Fruit fly (Drosophila melanogaster) whole organism, adult: Measurements from ENCODE around the gene CG42729.

ENCODE experiments used
- CG11617 ChIP-seq: fragments of 200-800 bp; sonication (Bioruptor generic); optimal IDR thresholded peaks from 2 replicates; lab custom pipeline; 2017; ENCODE audit warnings: mild to moderate bottlenecking, missing biosample characterization, missing genetic modification reagents, missing genetic modification characterization
- CG12768 ChIP-seq: fragments of 200-800 bp; sonication (Bioruptor generic); optimal IDR thresholded peaks from 2 replicates; lab custom pipeline; 2017; ENCODE audit warnings: missing biosample characterization, missing genetic modification characterization, mild to moderate bottlenecking, moderate library complexity, missing genetic modification reagents
- CG14711 ChIP-seq: fragments of 200-800 bp; sonication (Bioruptor generic); optimal IDR thresholded peaks from 2 replicates; lab custom pipeline; 2018; ENCODE audit warnings: missing biosample characterization, mild to moderate bottlenecking, missing genetic modification characterization, moderate library complexity
- CG1620 ChIP-seq: fragments of 200-800 bp; sonication (Bioruptor generic); optimal IDR thresholded peaks from 2 replicates; lab custom pipeline; 2016; ENCODE audit warnings: missing biosample characterization, missing genetic modification characterization
- CG33017 ChIP-seq: fragments of 200-800 bp; sonication (Bioruptor generic); optimal IDR thresholded peaks from 2 replicates; lab custom pipeline; 2018; ENCODE audit warnings: missing biosample characterization, mild to moderate bottlenecking, missing genetic modification characterization, moderate library complexity
- CG5204 ChIP-seq: fragments of 200-800 bp; sonication (Bioruptor generic); optimal IDR thresholded peaks from 2 replicates; lab custom pipeline; 2016; ENCODE audit warnings: missing biosample characterization, missing genetic modification characterization
- CG7045 ChIP-seq: fragments of 200-800 bp; sonication (Bioruptor generic); optimal IDR thresholded peaks from 2 replicates; lab custom pipeline; 2017; ENCODE audit warnings: missing biosample characterization, mild to moderate bottlenecking, missing genetic modification characterization
- CG7101 ChIP-seq: fragments of 200-800 bp; sonication (Bioruptor generic); optimal IDR thresholded peaks from 2 replicates; lab custom pipeline; 2018; ENCODE audit warnings: missing biosample characterization, mild to moderate bottlenecking, missing genetic modification characterization, moderate library complexity
- Clk ChIP-seq: fragments of 200-800 bp; sonication (Bioruptor generic); optimal IDR thresholded peaks from 2 replicates; lab custom pipeline; 2017; ENCODE audit warnings: missing biosample characterization, missing genetic modification characterization
- Crg-1 ChIP-seq: fragments of 200-800 bp; sonication (Bioruptor generic); optimal IDR thresholded peaks from 2 replicates; lab custom pipeline; 2016; ENCODE audit warnings: missing biosample characterization, missing genetic modification characterization
- Hr96 ChIP-seq: fragments of 200-800 bp; sonication (Bioruptor generic); optimal IDR thresholded peaks from 2 replicates; lab custom pipeline; 2016; ENCODE audit warnings: missing biosample characterization, missing genetic modification characterization
- Mnt ChIP-seq: fragments of 200-800 bp; sonication (Bioruptor generic); optimal IDR thresholded peaks from 2 replicates; lab custom pipeline; 2016; ENCODE audit warnings: missing biosample characterization, mild to moderate bottlenecking, missing genetic modification characterization
- bab1 ChIP-seq: fragments of 200-800 bp; sonication (Bioruptor generic); optimal IDR thresholded peaks from 3 replicates; lab custom pipeline; 2019; ENCODE audit warnings: missing biosample characterization, mild to moderate bottlenecking, missing genetic modification characterization, moderate library complexity
- cic ChIP-seq: fragments of 200-800 bp; sonication (Bioruptor generic); optimal IDR thresholded peaks from 2 replicates; lab custom pipeline; 2017; ENCODE audit warnings: missing biosample characterization, mild to moderate bottlenecking, missing genetic modification characterization, moderate library complexity
- cnc ChIP-seq, 2 experiments: fragments of >200 bp; optimal IDR thresholded peaks; 2 replicates each; lab custom pipeline; 2017
- kay ChIP-seq: fragments of 200-800 bp; sonication (Bioruptor generic); peaks from one replicate; lab custom pipeline; 2016; ENCODE audit warnings: missing biosample characterization, missing genetic modification characterization, borderline replicate concordance
- ovo ChIP-seq: fragments of 200-800 bp; sonication (Bioruptor generic); optimal IDR thresholded peaks from 2 replicates; lab custom pipeline; 2016; ENCODE audit warnings: missing biosample characterization, missing genetic modification characterization
- pad ChIP-seq: fragments of 200-800 bp; sonication (Bioruptor generic); optimal IDR thresholded peaks from 3 replicates; lab custom pipeline; 2017; ENCODE audit warnings: missing biosample characterization, missing genetic modification characterization, mild to moderate bottlenecking, moderate library complexity, missing genetic modification reagents
- tj ChIP-seq: fragments of 200-800 bp; sonication (Bioruptor generic); optimal IDR thresholded peaks from 3 replicates; lab custom pipeline; 2017; ENCODE audit warnings: missing biosample characterization, mild to moderate bottlenecking, missing genetic modification characterization, moderate library complexity
- toe ChIP-seq: fragments of 200-800 bp; sonication (Bioruptor generic); optimal IDR thresholded peaks from 2 replicates; lab custom pipeline; 2016; ENCODE audit warnings: missing biosample characterization, missing genetic modification characterization

The CG42729 gene

DNA sequence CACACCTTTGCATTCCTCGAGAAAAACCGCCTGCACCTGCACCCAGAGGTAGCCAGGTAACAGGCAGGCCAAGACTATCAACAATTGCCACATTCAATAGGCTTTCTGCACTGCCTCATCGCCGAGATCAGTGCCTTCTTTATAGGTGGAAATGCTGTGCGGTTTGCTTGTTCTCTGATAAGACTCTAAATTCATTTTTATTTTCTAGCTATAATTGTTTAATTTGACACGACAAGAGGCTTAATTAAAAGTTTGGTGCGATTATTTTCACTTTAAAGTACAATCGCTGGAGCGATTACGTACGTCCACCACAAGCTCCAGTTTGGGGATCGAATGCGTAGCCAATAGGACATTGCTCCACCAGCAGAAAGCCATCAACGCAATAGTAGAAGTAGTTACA lies at the start of gene CG42729:
Gene CG42729 (minus strand): TSS at position 101 of the 400 bp plus-strand sequence.
- TF ChIP-seq ovo (GFP tag; lab: Kevin White, UChicago) (no peak), cnc (optimal IDR thresholded peaks at IDR 0.05; lab: Kevin White, UChicago) (no peak), pad (GFP tag; lab: Kevin White, UChicago) (no peak), toe (GFP tag; lab: Kevin White, UChicago) (no peak), bab1 (GFP tag; lab: Kevin White, UChicago) (no peak), CG12768 (GFP tag; lab: Kevin White, UChicago) (no peak), CG5204 (GFP tag; lab: Kevin White, UChicago) (no peak), tj (GFP tag; lab: Kevin White, UChicago) (no peak), Crg-1 (GFP tag; lab: Kevin White, UChicago) (no peak), CG33017 (tag; lab: Kevin White, UChicago) (no peak), Mnt (no peak)

DNA sequence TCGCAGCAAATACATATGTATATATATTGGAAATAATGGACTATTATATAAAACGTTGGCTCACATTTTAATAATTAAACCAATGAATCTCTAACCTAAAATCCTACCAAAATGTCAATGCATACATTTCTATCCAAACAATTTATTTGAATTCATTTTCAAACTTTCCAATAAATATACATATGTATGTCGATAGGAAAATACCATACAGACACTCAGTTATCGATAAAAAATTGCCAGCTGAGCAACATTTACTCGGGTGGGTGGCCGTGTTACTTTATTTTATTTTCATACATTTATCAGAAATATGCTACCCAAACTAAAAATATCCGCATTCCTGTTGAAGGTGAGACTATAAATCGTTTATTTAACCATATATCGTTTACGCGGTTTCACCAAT lies 49.0 kb upstream of the CG42729 start, which contains the start of gene Ufsp2:
Gene Ufsp2 (plus strand): TSS at position 214 of the 400 bp plus-strand sequence.
- no peak for TF ChIP-seq Crg-1 (GFP tag; lab: Kevin White, UChicago)
- no peak for TF ChIP-seq cnc (optimal IDR thresholded peaks at IDR 0.05; lab: Kevin White, UChicago)
- TF ChIP-seq CG1620 (GFP tag; lab: Kevin White, UChicago) = no peak
- TF ChIP-seq CG33017 (tag; lab: Kevin White, UChicago) = no peak
- TF ChIP-seq CG5204 (GFP tag; lab: Kevin White, UChicago) = no peak
- no peak for TF ChIP-seq Hr96 (GFP tag; lab: Kevin White, UChicago)

DNA sequence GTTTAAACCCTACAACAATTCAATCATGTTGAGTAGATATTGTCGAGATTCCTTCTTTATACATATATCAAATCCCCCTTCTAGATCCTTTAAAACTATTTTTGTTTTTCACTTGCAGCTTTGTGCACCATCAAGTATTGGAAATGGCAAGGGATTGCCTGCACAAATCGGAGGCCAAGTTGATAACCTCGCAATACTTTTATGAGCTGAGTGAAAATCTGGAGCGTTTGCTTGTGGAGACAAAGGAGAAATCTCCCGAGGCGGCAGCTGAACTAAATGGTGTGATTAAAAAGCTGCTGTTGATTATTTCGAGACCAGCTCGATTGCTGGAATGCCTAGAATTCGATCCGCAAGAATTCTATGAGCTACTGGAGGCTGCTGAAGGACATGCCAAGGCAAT lies 43.3 kb upstream of the CG42729 start:
- TF ChIP-seq Clk (GFP tag; lab: Kevin White, UChicago) = no peak
- TF ChIP-seq CG12768 (GFP tag; lab: Kevin White, UChicago) = no peak
- no peak for TF ChIP-seq pad (GFP tag; lab: Kevin White, UChicago)
- no peak for TF ChIP-seq toe (GFP tag; lab: Kevin White, UChicago)
- TF ChIP-seq Mnt = no peak
- no peak for TF ChIP-seq CG5204 (GFP tag; lab: Kevin White, UChicago)
- TF ChIP-seq CG11617 (GFP tag; lab: Kevin White, UChicago) = no peak
- TF ChIP-seq ovo (GFP tag; lab: Kevin White, UChicago) = no peak
- TF ChIP-seq CG1620 (GFP tag; lab: Kevin White, UChicago) = no peak
- TF ChIP-seq cic (GFP tag; lab: Kevin White, UChicago) = no peak
- TF ChIP-seq CG14711 = no peak
- TF ChIP-seq CG7101 (tag; lab: Kevin White, UChicago) = no peak
- TF ChIP-seq tj (GFP tag; lab: Kevin White, UChicago) = no peak
- no peak for TF ChIP-seq Hr96 (GFP tag; lab: Kevin White, UChicago)
- TF ChIP-seq bab1 (GFP tag; lab: Kevin White, UChicago) = no peak
- TF ChIP-seq CG33017 (tag; lab: Kevin White, UChicago) = no peak
- TF ChIP-seq CG7045 (GFP tag; lab: Kevin White, UChicago) = no peak
- no peak for TF ChIP-seq kay (GFP tag; lab: Kevin White, UChicago)
- TF ChIP-seq Crg-1 (GFP tag; lab: Kevin White, UChicago) = no peak
- TF ChIP-seq cnc (optimal IDR thresholded peaks at IDR 0.05; lab: Kevin White, UChicago) = no peak

DNA sequence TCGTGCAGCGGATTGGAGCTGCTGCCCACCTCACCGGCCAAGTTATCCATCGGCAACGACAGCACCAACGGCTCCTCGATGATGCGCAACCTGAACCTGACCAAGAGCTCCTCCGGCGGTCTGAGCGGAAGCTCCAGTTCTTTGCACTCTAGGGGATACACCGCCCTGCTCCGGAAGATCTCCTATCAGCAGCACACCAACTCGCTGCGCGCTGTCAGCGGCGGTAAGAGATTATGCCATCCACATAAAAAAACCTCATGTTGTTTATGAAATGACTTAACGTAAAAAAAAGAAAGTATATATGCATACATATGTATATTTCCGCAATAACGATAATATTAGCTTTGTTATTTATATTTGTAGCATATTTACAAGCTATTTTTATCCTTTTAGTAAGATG lies 41.4 kb upstream of the CG42729 start:
- TF ChIP-seq toe (GFP tag; lab: Kevin White, UChicago) = no peak
- no peak for TF ChIP-seq CG33017 (tag; lab: Kevin White, UChicago)
- TF ChIP-seq Mnt = no peak
- no peak for TF ChIP-seq Hr96 (GFP tag; lab: Kevin White, UChicago)
- TF ChIP-seq cnc (optimal IDR thresholded peaks at IDR 0.05; lab: Kevin White, UChicago) = no peak
- TF ChIP-seq bab1 (GFP tag; lab: Kevin White, UChicago) = no peak
- no peak for TF ChIP-seq CG14711
- no peak for TF ChIP-seq tj (GFP tag; lab: Kevin White, UChicago)
- no peak for TF ChIP-seq CG5204 (GFP tag; lab: Kevin White, UChicago)
- TF ChIP-seq kay (GFP tag; lab: Kevin White, UChicago) = no peak
- no peak for TF ChIP-seq Clk (GFP tag; lab: Kevin White, UChicago)
- no peak for TF ChIP-seq CG12768 (GFP tag; lab: Kevin White, UChicago)

DNA sequence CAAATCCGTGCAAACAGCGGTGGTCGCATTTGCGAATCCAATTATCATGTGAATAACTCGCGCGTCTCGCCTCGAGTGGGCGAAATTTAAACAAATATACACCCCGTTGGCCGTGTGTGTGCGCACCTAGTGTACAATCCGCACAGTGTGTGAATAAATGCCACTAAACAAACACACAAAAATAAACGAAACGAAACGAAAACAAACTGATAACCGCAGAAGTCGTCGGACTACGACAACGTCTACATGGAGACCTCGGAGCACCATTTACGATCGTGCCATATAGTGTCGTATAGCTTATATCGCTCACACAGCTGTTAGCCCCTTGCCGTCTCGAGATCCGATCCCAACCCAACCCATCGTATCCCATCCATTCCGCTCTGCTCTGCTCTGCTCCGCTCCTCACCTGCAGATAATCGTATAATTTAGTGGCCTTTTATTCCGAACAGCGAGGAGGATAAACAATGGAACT lies 39.2 kb upstream of the CG42729 start:
- TF ChIP-seq Mnt (peak; percentile 74), pad (GFP tag; lab: Kevin White, UChicago) (peak; percentile 37), Crg-1 (GFP tag; lab: Kevin White, UChicago) (peak; percentile 59), CG7101 (tag; lab: Kevin White, UChicago) (peak; percentile 75), cic (GFP tag; lab: Kevin White, UChicago) (peak; percentile 98), CG5204 (GFP tag; lab: Kevin White, UChicago) (no peak), CG7045 (GFP tag; lab: Kevin White, UChicago) (peak; percentile 69), Hr96 (GFP tag; lab: Kevin White, UChicago) (no peak), CG33017 (tag; lab: Kevin White, UChicago) (peak; percentile 87), toe (GFP tag; lab: Kevin White, UChicago) (no peak), CG14711 (peak; percentile 51), bab1 (GFP tag; lab: Kevin White, UChicago) (no peak), CG11617 (GFP tag; lab: Kevin White, UChicago) (peak; percentile 74), cnc (optimal IDR thresholded peaks at IDR 0.05; lab: Kevin White, UChicago) (no peak), tj (GFP tag; lab: Kevin White, UChicago) (peak; percentile 39), ovo (GFP tag; lab: Kevin White, UChicago) (peak; percentile 68), CG1620 (GFP tag; lab: Kevin White, UChicago) (peak; percentile 54), Clk (GFP tag; lab: Kevin White, UChicago) (no peak), kay (GFP tag; lab: Kevin White, UChicago) (peak; percentile 92), CG12768 (GFP tag; lab: Kevin White, UChicago) (peak; percentile 86)
